Worm (Caenorhabditis elegans) whole organism, young adult: ENCODE data around the gene Y14H12A.2.

Experiments
- F22D6.2 ChIP-seq: sonication (generic microtip); optimal IDR thresholded peaks from 2 replicates; lab custom pipeline; 2016; ENCODE audit warnings: mild to moderate bottlenecking, missing genetic modification characterization, missing compliant biosample characterization
- K12H6.12 ChIP-seq: fragments of 200-800 bp; sonication (Bioruptor generic); optimal IDR thresholded peaks from 2 replicates; lab custom pipeline; 2018; ENCODE audit warnings: mild to moderate bottlenecking, missing genetic modification characterization, missing compliant biosample characterization
- T07F8.4 ChIP-seq: sonication (generic microtip); optimal IDR thresholded peaks from 2 replicates; lab custom pipeline; 2016; ENCODE audit warnings: mild to moderate bottlenecking, missing genetic modification characterization, moderate library complexity, missing compliant biosample characterization
- Y67H2A.10 ChIP-seq: fragments of 200-800 bp; sonication (Bioruptor generic); conservative IDR thresholded peaks from 2 replicates; pipeline ENCODE4 v1.3.6; 2022; ENCODE audit warnings: missing genetic modification reagents, missing genetic modification characterization, missing compliant biosample characterization
- attf-3 ChIP-seq: fragments of 200-800 bp; sonication (Bioruptor generic); conservative IDR thresholded peaks from 2 replicates; pipeline ENCODE4 v1.3.6; 2022; ENCODE audit warnings: missing genetic modification reagents, missing genetic modification characterization, missing compliant biosample characterization
- bed-2 ChIP-seq: fragments of 200-800 bp; sonication (Bioruptor generic); IDR thresholded peaks from 2 replicates; pipeline ENCODE4 v1.3.6; 2022; ENCODE audit warnings: missing genetic modification reagents, missing genetic modification characterization, missing compliant biosample characterization
- cebp-1 ChIP-seq, 2 experiments: fragments of 200-800 bp in 1 of 2; sonication (Bioruptor generic) in 1 of 2; sonication (generic microtip) in 1 of 2; IDR thresholded peaks in 1 of 2; optimal IDR thresholded peaks in 1 of 2; 2 replicates each; pipeline versions ENCODE4 v1.3.6 to Lab custom; 2017 to 2022; ENCODE audit warnings: missing compliant biosample characterization in 2 of 2, missing genetic modification characterization in 2 of 2, mild to moderate bottlenecking in 1 of 2, missing genetic modification reagents in 1 of 2, moderate library complexity in 1 of 2
- dpff-1 ChIP-seq: sonication (generic microtip); optimal IDR thresholded peaks from 2 replicates; lab custom pipeline; 2017; ENCODE audit warnings: mild to moderate bottlenecking, missing genetic modification characterization, missing compliant biosample characterization
- him-1 ChIP-seq: sonication (generic microtip); optimal IDR thresholded peaks from 2 replicates; lab custom pipeline; 2016; ENCODE audit warnings: missing genotype, missing genetic modification reagents, missing genetic modification characterization, missing compliant biosample characterization
- let-607 ChIP-seq, 2 experiments: fragments of 200-800 bp in 1 of 2; sonication (Bioruptor generic) in 1 of 2; sonication (generic microtip) in 1 of 2; optimal IDR thresholded peaks; 2 replicates each; lab custom pipeline; 2016 to 2018; ENCODE audit warnings: mild to moderate bottlenecking in 2 of 2, missing compliant biosample characterization in 2 of 2, missing genetic modification characterization in 2 of 2, moderate library complexity in 2 of 2, missing genotype in 1 of 2
- lsy-27 ChIP-seq: sonication (generic microtip); optimal IDR thresholded peaks from 2 replicates; lab custom pipeline; 2017; ENCODE audit warnings: missing genetic modification characterization, mild to moderate bottlenecking, missing compliant biosample characterization, antibody characterized with exemption, missing genotype, borderline replicate concordance; ENCODE audit not compliant: insufficient read depth
- madf-10 ChIP-seq: sonication (generic microtip); optimal IDR thresholded peaks from 2 replicates; lab custom pipeline; 2016; ENCODE audit warnings: mild to moderate bottlenecking, missing genetic modification characterization, missing compliant biosample characterization
- madf-3 ChIP-seq: fragments of 200-800 bp; sonication (Bioruptor generic); IDR thresholded peaks from 2 replicates; pipeline ENCODE4 v1.3.6; 2022; ENCODE audit warnings: missing genetic modification reagents, missing genetic modification characterization, missing compliant biosample characterization
- nfyb-1 ChIP-seq: fragments of 200-800 bp; sonication (Bioruptor generic); IDR thresholded peaks from 2 replicates; pipeline ENCODE4 v1.3.6; 2022; ENCODE audit warnings: missing genetic modification reagents, missing genetic modification characterization, missing compliant biosample characterization
- nhr-179 ChIP-seq: sonication (generic microtip); optimal IDR thresholded peaks from 2 replicates; lab custom pipeline; 2016; ENCODE audit warnings: mild to moderate bottlenecking, missing genetic modification characterization, missing compliant biosample characterization
- nhr-27 ChIP-seq: fragments of 200-800 bp; sonication (Bioruptor generic); optimal IDR thresholded peaks from 2 replicates; lab custom pipeline; 2018; ENCODE audit warnings: mild to moderate bottlenecking, missing genetic modification characterization, moderate library complexity, missing compliant biosample characterization
- nhr-80 ChIP-seq: sonication (generic microtip); optimal IDR thresholded peaks from 2 replicates; lab custom pipeline; 2016; ENCODE audit warnings: missing genetic modification characterization, missing compliant biosample characterization
- pbrm-1 ChIP-seq: fragments of 200-800 bp; sonication (Bioruptor generic); IDR thresholded peaks from 2 replicates; pipeline ENCODE4 v1.3.6; 2022; ENCODE audit warnings: missing genetic modification reagents, missing genetic modification characterization, missing compliant biosample characterization
- repo-1 ChIP-seq: sonication (generic microtip); optimal IDR thresholded peaks from 2 replicates; lab custom pipeline; 2017; ENCODE audit warnings: mild to moderate bottlenecking, missing genetic modification characterization, missing compliant biosample characterization
- sea-2 ChIP-seq: fragments of 200-800 bp; sonication (Bioruptor generic); IDR thresholded peaks from 2 replicates; pipeline ENCODE4 v1.3.6; 2022; ENCODE audit warnings: missing genetic modification characterization, missing compliant biosample characterization
- snpc-1.1 ChIP-seq: sonication (generic microtip); optimal IDR thresholded peaks from 2 replicates; lab custom pipeline; 2017; ENCODE audit warnings: missing genetic modification characterization, mild to moderate bottlenecking, missing compliant biosample characterization, antibody characterized with exemption, moderate library complexity, missing genotype, missing genetic modification reagents; ENCODE audit not compliant: insufficient read depth
- snpc-3.4 ChIP-seq: sonication (generic microtip); optimal IDR thresholded peaks from 2 replicates; lab custom pipeline; 2017; ENCODE audit warnings: missing genetic modification characterization, mild to moderate bottlenecking, missing compliant biosample characterization, antibody characterized with exemption, moderate library complexity, missing genotype, missing genetic modification reagents
- somi-1 ChIP-seq: fragments of 200-800 bp; sonication (Bioruptor generic); optimal IDR thresholded peaks from 2 replicates; lab custom pipeline; 2018; ENCODE audit warnings: mild to moderate bottlenecking, missing genetic modification characterization, missing compliant biosample characterization
- sptf-2 ChIP-seq: fragments of 200-800 bp; sonication (Bioruptor generic); optimal IDR thresholded peaks from 2 replicates; lab custom pipeline; 2018; ENCODE audit warnings: mild to moderate bottlenecking, missing genetic modification characterization, missing compliant biosample characterization
- tbp1 ChIP-seq: fragments of 200-800 bp; sonication (Bioruptor generic); optimal IDR thresholded peaks from 2 replicates; lab custom pipeline; 2018; ENCODE audit warnings: mild to moderate bottlenecking, missing genetic modification characterization, missing compliant biosample characterization
- xnd-1 ChIP-seq: sonication (generic microtip); optimal IDR thresholded peaks from 2 replicates; lab custom pipeline; 2016; ENCODE audit warnings: missing genotype, missing genetic modification reagents, missing genetic modification characterization, missing compliant biosample characterization
- ztf-18 ChIP-seq: sonication (generic microtip); optimal IDR thresholded peaks from 2 replicates; lab custom pipeline; 2016; ENCODE audit warnings: missing genotype, mild to moderate bottlenecking, missing genetic modification characterization, missing compliant biosample characterization

Y14H12A.2 gene

DNA sequence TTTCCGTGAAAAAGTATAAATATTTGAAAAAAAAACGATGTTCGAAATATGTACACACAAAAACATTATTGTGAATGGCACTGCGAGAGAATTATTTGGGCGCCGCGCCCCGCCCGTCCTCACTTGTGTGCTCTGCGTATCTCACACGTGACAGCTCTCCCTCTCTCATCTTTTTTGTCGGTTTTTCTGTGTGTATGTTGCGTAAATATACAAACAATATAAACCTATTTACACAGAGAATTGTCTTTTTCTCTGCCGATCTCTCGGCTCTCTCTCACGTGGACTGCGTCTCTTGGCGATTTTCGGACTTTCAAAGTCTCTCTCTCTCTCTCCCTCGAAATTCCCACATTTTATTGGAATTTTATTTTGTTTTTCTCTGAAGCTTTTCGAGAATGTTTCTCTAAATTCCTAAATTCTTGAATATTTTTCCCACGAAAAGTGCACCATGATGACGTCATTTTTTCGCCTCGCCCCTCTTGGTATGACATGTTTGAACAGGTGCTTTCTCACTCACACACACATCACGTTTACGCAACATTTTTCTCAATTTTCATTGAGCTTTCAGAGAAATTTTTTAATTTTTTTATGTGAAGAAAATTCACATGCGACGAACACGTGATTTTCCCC is 30.7 kb downstream of the Y14H12A.2 start (continued):
- TF ChIP-seq repo-1 (no peak), attf-3 (no peak), Y67H2A.10 (GFP tag; lab: Robert Waterston, UW) (no peak), nfyb-1 (peak; percentile 76; the same call in 1 of the 2 replicates), lsy-27 (no peak), nhr-27 (no peak), him-1 (tag; lab: Kevin White, UChicago) (no peak), F22D6.2 (tag; lab: Kevin White, UChicago) (no peak), T07F8.4 (tag; lab: Kevin White, UChicago) (no peak), madf-3 (GFP tag; lab: Robert Waterston, UW) (no peak), nhr-179 (no peak)
- TF ChIP-seq, all 124 proteins: peak for 34

DNA sequence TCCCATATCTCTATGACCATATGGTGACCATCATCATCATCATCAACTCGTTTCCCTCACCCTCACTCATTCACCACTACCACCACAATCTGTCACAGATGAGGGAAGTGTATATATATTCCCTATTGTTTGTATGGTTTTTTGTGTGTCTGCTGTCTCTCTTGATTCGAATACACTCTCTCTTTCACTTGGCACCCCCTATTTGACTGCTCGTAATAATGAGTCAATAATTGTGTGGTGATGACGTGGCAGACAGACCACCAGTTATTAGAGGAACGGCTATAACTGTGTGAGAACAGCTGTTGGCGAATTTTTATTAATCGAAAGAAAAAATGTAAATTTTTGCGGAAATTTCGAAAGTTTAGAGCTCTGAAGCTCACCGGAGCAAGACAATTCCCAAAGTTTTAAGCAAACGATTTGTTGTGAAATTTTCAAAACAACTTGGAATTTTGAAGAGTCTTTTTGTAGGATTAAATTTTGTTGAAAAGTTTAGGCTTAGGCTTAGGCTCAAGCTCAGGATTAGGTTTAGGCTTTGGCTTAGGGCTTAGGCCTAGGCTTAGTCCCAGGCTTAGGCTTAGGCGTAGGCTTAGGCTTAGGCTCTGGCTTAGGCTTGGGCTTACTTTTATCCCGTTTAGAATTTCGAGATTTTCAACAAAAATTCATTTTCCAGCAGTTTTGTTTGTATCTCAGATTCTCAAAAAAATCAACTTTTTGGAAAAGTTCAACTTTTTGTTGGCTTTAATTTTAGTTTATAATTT is 31.8 kb downstream of the Y14H12A.2 start:
- no peak for TF ChIP-seq repo-1
- TF ChIP-seq nfyb-1, result 0 out of 2 replicates have a peak, but pooled peaks have one; percentile 17
- TF ChIP-seq sea-2, result peak; percentile 52; the same call in 1 of the 2 replicates
- no peak for TF ChIP-seq him-1 (tag; lab: Kevin White, UChicago)
- TF ChIP-seq dpff-1, result no peak
- no peak for TF ChIP-seq pbrm-1 (GFP tag; lab: Robert Waterston, UW)
- no peak for TF ChIP-seq K12H6.12 (tag; lab: Kevin White, UChicago)
- no peak for TF ChIP-seq ztf-18 (tag; lab: Kevin White, UChicago)
- TF ChIP-seq bed-2, result no peak
- no peak for TF ChIP-seq madf-10
- no peak for TF ChIP-seq sptf-2 (GFP tag; lab: Kevin White, UChicago)

DNA sequence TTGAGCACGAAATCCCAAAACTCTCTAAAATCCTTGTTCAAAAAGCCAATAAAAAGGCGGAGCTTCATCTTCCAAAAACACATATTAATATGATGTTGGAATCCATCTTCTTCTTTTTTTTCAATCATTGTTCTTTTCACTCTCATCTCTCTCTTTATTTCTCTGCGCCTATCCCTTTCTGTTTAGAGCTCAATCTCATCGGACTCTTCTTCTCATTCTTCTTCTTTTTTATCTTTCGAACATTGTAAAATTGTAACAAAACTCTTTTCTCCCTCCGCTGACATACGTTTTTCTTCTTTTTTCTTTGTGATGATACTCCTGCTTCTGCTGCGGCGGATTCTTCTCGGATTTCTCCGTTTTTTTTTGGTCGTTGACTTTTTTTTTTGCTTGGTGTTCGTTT is 32.7 kb downstream of the Y14H12A.2 start:
- TF ChIP-seq dpff-1 (no peak), somi-1 (GFP tag; lab: Kevin White, UChicago) (peak; percentile 51)

DNA sequence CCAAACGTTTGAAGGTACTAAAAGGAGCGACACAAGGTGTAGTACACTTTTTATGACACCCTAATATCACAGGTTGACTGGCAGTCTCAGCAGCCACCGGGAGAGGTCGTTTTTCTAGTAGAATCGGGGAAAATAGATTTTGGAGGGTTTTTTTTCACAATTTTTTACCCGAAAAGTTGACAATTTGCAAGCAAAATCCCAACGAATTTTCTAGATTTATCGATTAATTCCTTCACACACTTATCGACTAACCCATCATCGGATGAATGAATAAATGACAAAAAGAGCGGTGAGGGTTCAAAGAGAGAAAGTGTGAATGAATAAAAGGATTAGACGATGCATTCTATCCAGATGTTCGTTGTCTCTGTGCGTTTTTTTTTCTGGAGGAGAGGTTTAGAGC is 33.5 kb downstream of the Y14H12A.2 start:
- TF ChIP-seq snpc-1.1, result no peak

DNA sequence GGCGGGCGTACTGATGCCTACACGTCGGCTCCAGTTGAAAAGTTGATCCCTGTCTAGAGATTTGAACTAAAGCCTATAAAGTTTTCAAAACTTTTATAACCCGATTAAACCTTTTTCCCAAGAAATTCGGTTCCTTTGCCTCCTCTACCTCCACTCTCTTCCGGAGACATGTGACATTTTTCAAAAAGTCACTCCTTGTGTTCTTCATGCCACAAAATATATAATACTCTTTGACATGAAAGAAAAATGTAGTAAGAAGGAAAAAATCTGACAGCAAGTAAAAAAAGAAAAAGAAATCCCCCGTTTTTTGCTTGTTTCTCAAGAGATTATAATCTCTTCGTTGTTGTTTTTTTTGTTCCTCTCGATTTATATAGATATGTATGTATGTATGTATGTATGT is 34.6 kb downstream of the Y14H12A.2 start:
- TF ChIP-seq cebp-1 (GFP tag; IDR thresholded peaks at IDR 0.05; lab: Robert Waterston, UW) (no peak), cebp-1 (tag; optimal IDR thresholded peaks at IDR 0.05; lab: Kevin White, UChicago) (peak; percentile 4), snpc-3.4 (tag; lab: Kevin White, UChicago) (no peak), tbp1 (no peak)
- TF ChIP-seq, all 124 proteins: peak for 1

DNA sequence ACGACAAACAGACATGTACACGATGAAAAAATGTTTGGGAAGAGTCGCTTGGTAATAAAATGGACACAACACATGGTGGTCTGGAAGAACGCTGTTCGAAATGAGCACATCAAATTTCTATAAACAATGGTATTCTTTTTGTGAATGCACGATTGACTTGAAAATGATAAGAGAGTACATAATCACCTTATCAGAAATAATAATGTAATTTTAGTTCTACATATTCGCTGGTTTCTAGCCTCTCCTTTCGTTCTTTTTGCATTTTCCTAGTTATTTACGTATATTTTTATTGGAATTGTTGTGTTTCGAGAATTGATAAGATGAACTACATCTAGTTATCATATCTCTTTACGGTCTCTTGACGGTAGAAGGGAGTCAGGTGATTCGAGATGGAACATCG is 35.5 kb downstream of the Y14H12A.2 start:
- TF ChIP-seq nhr-80 (tag; lab: Kevin White, UChicago), result peak; percentile 46
- no peak for TF ChIP-seq nfyb-1

DNA sequence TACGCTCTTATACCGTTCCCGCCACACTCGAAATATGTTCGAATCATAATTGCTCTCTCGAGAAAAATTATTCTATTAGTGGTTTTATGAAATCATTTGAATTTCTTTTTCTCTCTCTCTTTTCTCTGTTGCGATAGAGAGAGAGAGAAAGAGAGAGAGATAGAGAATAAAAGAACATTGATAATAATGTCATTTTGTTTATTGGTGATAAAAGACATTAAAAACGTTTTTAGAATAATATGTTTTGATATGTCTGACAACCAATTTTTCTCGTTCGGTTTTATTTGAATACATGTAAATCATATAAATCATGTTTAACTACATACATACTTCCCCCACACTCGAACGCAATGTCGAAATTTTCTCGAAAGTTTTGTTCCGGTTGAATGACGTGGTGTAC is 36.5 kb downstream of the Y14H12A.2 start:
- no peak for TF ChIP-seq cebp-1 (GFP tag; IDR thresholded peaks at IDR 0.05; lab: Robert Waterston, UW)
- TF ChIP-seq cebp-1 (tag; optimal IDR thresholded peaks at IDR 0.05; lab: Kevin White, UChicago), result peak; percentile 3
- TF ChIP-seq let-607 (tag; optimal IDR thresholded peaks at IDR 0.05; lab: Kevin White, UChicago), result no peak
- TF ChIP-seq repo-1, result no peak
- TF ChIP-seq nhr-27, result no peak
- no peak for TF ChIP-seq xnd-1 (tag; lab: Kevin White, UChicago)
